Worm (Caenorhabditis elegans): ENCODE measurements around the gene C10G8.8.
A peak's percentile ranks its signal among the peaks of the same experiment; 100 is the strongest.

The C10G8.8 gene

ce11 chrV:5319477-5319876 is 8.7 kb downstream of the C10G8.8 start, which contains the start of gene ceh-34:
TSS of gene ceh-34 (minus strand) at chrV:5319577.
- TF ChIP-seq ceh-83 (GFP tag; optimal IDR thresholded peaks at IDR 0.05): no peak

ce11 chrV:5318349-5318748 is 9.9 kb downstream of the C10G8.8 start:
- peak; percentile 41 for TF ChIP-seq hlh-1 (tag; optimal IDR thresholded peaks at IDR 0.05)
- TF ChIP-seq unc-62 (GFP tag; optimal IDR thresholded peaks at IDR 0.05): peak; percentile 80
- no peak for TF ChIP-seq snpc-4 (tag; optimal IDR thresholded peaks at IDR 0.05)
- no peak for TF ChIP-seq tbx-8 (GFP tag; optimal IDR thresholded peaks at IDR 0.05)
- no peak for TF ChIP-seq drap-1 (GFP tag; optimal IDR thresholded peaks at IDR 0.05)

- TF ChIP-seq mls-2 (tag; optimal IDR thresholded peaks at IDR 0.05): no peak
- TF ChIP-seq sptf-1 (tag; optimal IDR thresholded peaks at IDR 0.05): no peak
- no peak for TF ChIP-seq lsy-2 (tag; optimal IDR thresholded peaks at IDR 0.05)
- no peak for TF ChIP-seq ceh-39 (tag; optimal IDR thresholded peaks at IDR 0.05)
- no peak for TF ChIP-seq sem-2 (GFP tag; optimal IDR thresholded peaks at IDR 0.05)
- TF ChIP-seq unc-120 (tag; optimal IDR thresholded peaks at IDR 0.05; ENCODE audit: poor library complexity, severe bottlenecking): no peak
- TF ChIP-seq hlh-1 (tag; optimal IDR thresholded peaks at IDR 0.05): no peak
- TF ChIP-seq lin-13 (tag; optimal IDR thresholded peaks at IDR 0.05): no peak
- TF ChIP-seq mab-5 (tag; optimal IDR thresholded peaks at IDR 0.05): no peak
Measured at ce11 chrV:5314104-5314503, 14.1 kb downstream of the C10G8.8 start, which contains the start of gene C10G8.2. TSS of gene C10G8.2 (plus strand) at chrV:5314404.

ce11 chrV:5312453-5312852 is 15.8 kb downstream of the C10G8.8 start, which contains the start of gene C10G8.3:
TSS of gene C10G8.3 (plus strand) at chrV:5312753.
- TF ChIP-seq hlh-1 (tag; optimal IDR thresholded peaks at IDR 0.05) (no peak), unc-120 (tag; optimal IDR thresholded peaks at IDR 0.05; ENCODE audit: poor library complexity, severe bottlenecking) (no peak), drap-1 (GFP tag; optimal IDR thresholded peaks at IDR 0.05) (no peak), mep-1 (tag; optimal IDR thresholded peaks at IDR 0.05) (no peak), elt-1 (tag; optimal IDR thresholded peaks at IDR 0.05; ENCODE audit: borderline replicate concordance, insufficient read depth) (no peak), flh-1 (GFP tag; optimal IDR thresholded peaks at IDR 0.05) (no peak), bed-3 (GFP tag; optimal IDR thresholded peaks at IDR 0.05) (no peak), ces-1 (GFP tag; optimal IDR thresholded peaks at IDR 0.05) (no peak), blmp-1 (tag; optimal IDR thresholded peaks at IDR 0.05) (no peak), mls-2 (tag; optimal IDR thresholded peaks at IDR 0.05) (no peak), M03D4.4 (tag; optimal IDR thresholded peaks at IDR 0.05) (no peak), ceh-43 (GFP tag; optimal IDR thresholded peaks at IDR 0.05) (no peak), mab-5 (tag; optimal IDR thresholded peaks at IDR 0.05) (no peak), nhr-76 (tag; optimal IDR thresholded peaks at IDR 0.05) (no peak), zip-8 (tag; optimal IDR thresholded peaks at IDR 0.05) (no peak), cnd-1 (tag; optimal IDR thresholded peaks at IDR 0.05) (no peak), nhr-28 (tag; optimal IDR thresholded peaks at IDR 0.05) (no peak)

ce11 chrV:5311635-5312034 is 16.6 kb downstream of the C10G8.8 start, which contains the start of gene C10G8.4:
TSS of gene C10G8.4 (plus strand) at chrV:5311935.
- TF ChIP-seq lin-13 (tag; optimal IDR thresholded peaks at IDR 0.05) (no peak), bed-3 (GFP tag; optimal IDR thresholded peaks at IDR 0.05) (no peak), pha-4 (tag; optimal IDR thresholded peaks at IDR 0.05) (no peak), mep-1 (tag; optimal IDR thresholded peaks at IDR 0.05) (no peak), flh-1 (GFP tag; optimal IDR thresholded peaks at IDR 0.05) (no peak), ceh-43 (GFP tag; optimal IDR thresholded peaks at IDR 0.05) (no peak), nhr-237 (tag; optimal IDR thresholded peaks at IDR 0.05) (no peak), nhr-76 (tag; optimal IDR thresholded peaks at IDR 0.05) (no peak), elt-1 (tag; optimal IDR thresholded peaks at IDR 0.05; ENCODE audit: borderline replicate concordance, insufficient read depth) (no peak), hlh-1 (tag; optimal IDR thresholded peaks at IDR 0.05) (no peak), zip-8 (tag; optimal IDR thresholded peaks at IDR 0.05) (no peak)

- TF ChIP-seq sptf-1 (tag; optimal IDR thresholded peaks at IDR 0.05): no peak
- no peak for TF ChIP-seq elt-1 (tag; optimal IDR thresholded peaks at IDR 0.05; ENCODE audit: borderline replicate concordance, insufficient read depth)
- no peak for TF ChIP-seq ztf-11 (tag; optimal IDR thresholded peaks at IDR 0.05)
- TF ChIP-seq ceh-39 (tag; optimal IDR thresholded peaks at IDR 0.05): no peak
- no peak for TF ChIP-seq lin-32 (GFP tag; optimal IDR thresholded peaks at IDR 0.05)
- TF ChIP-seq sem-2 (GFP tag; optimal IDR thresholded peaks at IDR 0.05): no peak
- no peak for TF ChIP-seq blmp-1 (tag; optimal IDR thresholded peaks at IDR 0.05)
- TF ChIP-seq nhr-12 (tag; optimal IDR thresholded peaks at IDR 0.05): no peak
- TF ChIP-seq ceh-83 (GFP tag; optimal IDR thresholded peaks at IDR 0.05): no peak
- no peak for TF ChIP-seq M03D4.4 (tag; optimal IDR thresholded peaks at IDR 0.05)
- no peak for TF ChIP-seq hlh-1 (tag; optimal IDR thresholded peaks at IDR 0.05)
- TF ChIP-seq lin-13 (tag; optimal IDR thresholded peaks at IDR 0.05): no peak
- no peak for TF ChIP-seq nhr-237 (tag; optimal IDR thresholded peaks at IDR 0.05)
- no peak for TF ChIP-seq ham-2 (GFP tag; optimal IDR thresholded peaks at IDR 0.05)
Measured at ce11 chrV:5304366-5304765, 23.8 kb downstream of the C10G8.8 start.

Measured in whole organism, mixed stage, embryonic.